Worm (Caenorhabditis elegans) whole organism, young adult: ENCODE measurements around the gene rpl-38.

Source experiments
- B0261.1 ChIP-seq: sonication (generic microtip); optimal IDR thresholded peaks from 2 replicates; lab custom pipeline; 2016; ENCODE audit warnings: mild to moderate bottlenecking, missing genetic modification characterization, moderate library complexity, missing compliant biosample characterization
- D2030.7 ChIP-seq: fragments of 200-800 bp; sonication (Bioruptor generic); IDR thresholded peaks from 2 replicates; pipeline ENCODE4 v1.3.6; 2022; ENCODE audit warnings: missing genetic modification reagents, missing genetic modification characterization, missing compliant biosample characterization
- F33H1.4 ChIP-seq: fragments of 200-800 bp; sonication (Bioruptor generic); IDR thresholded peaks from 2 replicates; pipeline ENCODE4 v1.3.6; 2022; ENCODE audit warnings: missing genetic modification reagents, missing genetic modification characterization, missing compliant biosample characterization
- F57A8.1 ChIP-seq: fragments of 200-800 bp; sonication (Bioruptor generic); optimal IDR thresholded peaks from 2 replicates; lab custom pipeline; 2018; ENCODE audit warnings: mild to moderate bottlenecking, missing genetic modification characterization, moderate library complexity, missing compliant biosample characterization
- F57C9.4 ChIP-seq: sonication (generic microtip); optimal IDR thresholded peaks from 2 replicates; lab custom pipeline; 2017; ENCODE audit warnings: mild to moderate bottlenecking, missing genetic modification characterization, missing compliant biosample characterization
- K12H6.12 ChIP-seq: fragments of 200-800 bp; sonication (Bioruptor generic); optimal IDR thresholded peaks from 2 replicates; lab custom pipeline; 2018; ENCODE audit warnings: mild to moderate bottlenecking, missing genetic modification characterization, missing compliant biosample characterization
- T07F8.4 ChIP-seq: sonication (generic microtip); optimal IDR thresholded peaks from 2 replicates; lab custom pipeline; 2016; ENCODE audit warnings: mild to moderate bottlenecking, missing genetic modification characterization, moderate library complexity, missing compliant biosample characterization
- Y53F4B.3 ChIP-seq: fragments of 200-800 bp; sonication (Bioruptor generic); IDR thresholded peaks from 2 replicates; pipeline ENCODE4 v1.3.6; 2022; ENCODE audit warnings: missing genetic modification reagents, missing genetic modification characterization, missing compliant biosample characterization
- Y95B8A.8 ChIP-seq: fragments of 200-800 bp; sonication (Bioruptor generic); IDR thresholded peaks from 2 replicates; pipeline ENCODE4 v1.3.6; 2022; ENCODE audit warnings: missing genetic modification reagents, missing genetic modification characterization, missing compliant biosample characterization
- ceh-100 ChIP-seq: fragments of 200-800 bp; sonication (Bioruptor generic); IDR thresholded peaks from 2 replicates; pipeline ENCODE4 v1.3.6; 2022; ENCODE audit warnings: missing genetic modification reagents, missing genetic modification characterization, missing compliant biosample characterization
- ceh-27 ChIP-seq: fragments of 200-800 bp; sonication (Bioruptor generic); optimal IDR thresholded peaks from 2 replicates; lab custom pipeline; 2018; ENCODE audit warnings: mild to moderate bottlenecking, missing genetic modification characterization, moderate library complexity, missing compliant biosample characterization
- dpff-1 ChIP-seq: sonication (generic microtip); optimal IDR thresholded peaks from 2 replicates; lab custom pipeline; 2017; ENCODE audit warnings: mild to moderate bottlenecking, missing genetic modification characterization, missing compliant biosample characterization
- egl-18 ChIP-seq: fragments of 200-800 bp; sonication (Bioruptor generic); IDR thresholded peaks from 2 replicates; pipeline ENCODE4 v1.3.6; 2022; ENCODE audit warnings: missing genetic modification reagents, missing genetic modification characterization, missing compliant biosample characterization
- ekl-4 ChIP-seq: fragments of 200-800 bp; sonication (Bioruptor generic); IDR thresholded peaks from 2 replicates; pipeline ENCODE4 v1.3.6; 2022; ENCODE audit warnings: missing genetic modification reagents, missing genetic modification characterization, missing compliant biosample characterization
- hmg-20 ChIP-seq: fragments of 200-800 bp; sonication (Bioruptor generic); IDR thresholded peaks from 2 replicates; pipeline ENCODE4 v1.3.6; 2022; ENCODE audit warnings: missing genetic modification reagents, missing genetic modification characterization, missing compliant biosample characterization
- hsf-1 ChIP-seq: fragments of 200-800 bp; sonication (Bioruptor generic); IDR thresholded peaks from 2 replicates; pipeline ENCODE4 v1.3.6; 2022; ENCODE audit warnings: missing genetic modification reagents, missing genetic modification characterization, missing compliant biosample characterization
- let-607 ChIP-seq, 2 experiments: fragments of 200-800 bp in 1 of 2; sonication (Bioruptor generic) in 1 of 2; sonication (generic microtip) in 1 of 2; optimal IDR thresholded peaks; 2 replicates each; lab custom pipeline; 2016 to 2018; ENCODE audit warnings: mild to moderate bottlenecking in 2 of 2, missing compliant biosample characterization in 2 of 2, missing genetic modification characterization in 2 of 2, moderate library complexity in 2 of 2, missing genotype in 1 of 2
- lin-54 ChIP-seq: fragments of 200-800 bp; sonication (Bioruptor generic); optimal IDR thresholded peaks from 2 replicates; lab custom pipeline; 2018; ENCODE audit warnings: mild to moderate bottlenecking, missing genetic modification characterization, missing compliant biosample characterization
- lsl-1 ChIP-seq: fragments of 200-800 bp; sonication (Bioruptor generic); optimal IDR thresholded peaks from 2 replicates; lab custom pipeline; 2018; ENCODE audit warnings: mild to moderate bottlenecking, missing genetic modification characterization, moderate library complexity, missing compliant biosample characterization
- madf-6 ChIP-seq: fragments of 200-800 bp; sonication (Bioruptor generic); IDR thresholded peaks from 2 replicates; pipeline ENCODE4 v1.3.6; 2022; ENCODE audit warnings: missing genetic modification reagents, missing genetic modification characterization, missing compliant biosample characterization
- madf-8 ChIP-seq: fragments of 200-800 bp; sonication (Bioruptor generic); conservative IDR thresholded peaks from 2 replicates; pipeline ENCODE4 v1.3.6; 2022; ENCODE audit warnings: missing genetic modification reagents, missing genetic modification characterization, missing compliant biosample characterization
- mcd-1 ChIP-seq: fragments of 200-800 bp; sonication (Bioruptor generic); IDR thresholded peaks from 2 replicates; pipeline ENCODE4 v1.3.6; 2022; ENCODE audit warnings: missing genetic modification reagents, missing genetic modification characterization, missing compliant biosample characterization
- mxl-1 ChIP-seq: sonication (generic microtip); optimal IDR thresholded peaks from 2 replicates; lab custom pipeline; 2016; ENCODE audit warnings: missing genetic modification characterization, missing compliant biosample characterization
- nfya-1 ChIP-seq: sonication (generic microtip); optimal IDR thresholded peaks from 2 replicates; lab custom pipeline; 2017; ENCODE audit warnings: antibody characterized with exemption, missing compliant biosample characterization, missing genetic modification characterization, borderline replicate concordance; ENCODE audit not compliant: insufficient read depth
- nhr-80 ChIP-seq: sonication (generic microtip); optimal IDR thresholded peaks from 2 replicates; lab custom pipeline; 2016; ENCODE audit warnings: missing genetic modification characterization, missing compliant biosample characterization
- pbrm-1 ChIP-seq: fragments of 200-800 bp; sonication (Bioruptor generic); IDR thresholded peaks from 2 replicates; pipeline ENCODE4 v1.3.6; 2022; ENCODE audit warnings: missing genetic modification reagents, missing genetic modification characterization, missing compliant biosample characterization
- rcor-1 ChIP-seq: fragments of 200-800 bp; sonication (Bioruptor generic); IDR thresholded peaks from 2 replicates; pipeline ENCODE4 v1.3.6; 2022; ENCODE audit warnings: missing genetic modification reagents, missing genetic modification characterization, missing compliant biosample characterization
- snpc-4 ChIP-seq, 5 experiments: fragments of 150-350 bp in 1 of 5; sonication (generic microtip) in 4 of 5; optimal IDR thresholded peaks; 2 replicates each; lab custom pipeline; 2014 to 2018; ENCODE audit warnings: missing genetic modification characterization in 5 of 5, missing biosample characterization in 3 of 5, antibody characterized with exemption in 2 of 5, mild to moderate bottlenecking in 2 of 5, missing compliant biosample characterization in 2 of 5, missing genotype in 2 of 5, moderate library complexity in 2 of 5, missing genetic modification reagents in 1 of 5
- tbp1 ChIP-seq: fragments of 200-800 bp; sonication (Bioruptor generic); optimal IDR thresholded peaks from 2 replicates; lab custom pipeline; 2018; ENCODE audit warnings: mild to moderate bottlenecking, missing genetic modification characterization, missing compliant biosample characterization
- xnd-1 ChIP-seq: sonication (generic microtip); optimal IDR thresholded peaks from 2 replicates; lab custom pipeline; 2016; ENCODE audit warnings: missing genotype, missing genetic modification reagents, missing genetic modification characterization, missing compliant biosample characterization
- zfh-2 ChIP-seq: fragments of 200-800 bp; sonication (Bioruptor generic); conservative IDR thresholded peaks from 2 replicates; pipeline ENCODE4 v1.3.6; 2022; ENCODE audit warnings: missing genetic modification reagents, missing genetic modification characterization, missing compliant biosample characterization
- zim-3 ChIP-seq: sonication (generic microtip); optimal IDR thresholded peaks from 2 replicates; lab custom pipeline; 2017; ENCODE audit warnings: mild to moderate bottlenecking, missing genetic modification characterization, moderate library complexity, missing compliant biosample characterization
- ztf-18 ChIP-seq: sonication (generic microtip); optimal IDR thresholded peaks from 2 replicates; lab custom pipeline; 2016; ENCODE audit warnings: missing genotype, mild to moderate bottlenecking, missing genetic modification characterization, missing compliant biosample characterization

rpl-38 gene

ce11 chrV:15536320-15536719, 24.4 kb downstream of the rpl-38 start, which contains the start of gene F21A3.4:
Gene F21A3.4 (plus strand): TSS chrV:15536620.
- TF ChIP-seq Y95B8A.8 (GFP tag; lab: Robert Waterston, UW): no peak

- peak; percentile 93 for TF ChIP-seq ztf-18 (tag; lab: Kevin White, UChicago)
- TF ChIP-seq pbrm-1: 0 out of 2 replicates have a peak, but pooled peaks have one; percentile 13
- peak; percentile 48 for TF ChIP-seq F33H1.4 (GFP tag; lab: Robert Waterston, UW)
- peak; percentile 49 for TF ChIP-seq lin-54 (GFP tag; lab: Kevin White, UChicago)
- TF ChIP-seq snpc-4 (GFP tag; optimal IDR thresholded peaks at IDR 0.05; lab: Kevin White, UChicago): no peak
- TF ChIP-seq snpc-4 (tag; optimal IDR thresholded peaks at IDR 0.05; lab: Kevin White, UChicago): no peak
- TF ChIP-seq F57A8.1 (GFP tag; lab: Kevin White, UChicago): no peak
- peak; percentile 43 for TF ChIP-seq xnd-1
- TF ChIP-seq zim-3 (tag; lab: Kevin White, UChicago): no peak
- TF ChIP-seq D2030.7 (GFP tag; lab: Robert Waterston, UW): peak; percentile 50
- peak; percentile 28 for TF ChIP-seq tbp1 (GFP tag; lab: Kevin White, UChicago)
- TF ChIP-seq madf-6: peak; percentile 66
- TF ChIP-seq ceh-27: no peak
- peak; percentile 61 for TF ChIP-seq lsl-1 (GFP tag; lab: Kevin White, UChicago)
- peak; percentile 41; the same call in 1 of the 2 replicates for TF ChIP-seq hsf-1 (GFP tag; lab: Robert Waterston, UW)
- no peak for TF ChIP-seq let-607 (tag; optimal IDR thresholded peaks at IDR 0.05; lab: Kevin White, UChicago)
- TF ChIP-seq mxl-1 (tag; lab: Kevin White, UChicago): no peak
- TF ChIP-seq rcor-1 (GFP tag; lab: Robert Waterston, UW): 0 out of 2 replicates have a peak, but pooled peaks have one; percentile 36
Observed at ce11 chrV:15537923-15538322, 26.0 kb downstream of the rpl-38 start, which contains the start of gene prde-1. Gene prde-1 (plus strand): TSS chrV:15538244.

- TF ChIP-seq dpff-1 (tag; lab: Kevin White, UChicago) (no peak), mcd-1 (GFP tag; lab: Robert Waterston, UW) (no peak), ceh-100 (GFP tag; lab: Robert Waterston, UW) (no peak), zfh-2 (GFP tag; lab: Robert Waterston, UW) (peak; percentile 77), ekl-4 (GFP tag; lab: Robert Waterston, UW) (no peak)
Observed at ce11 chrV:15543252-15543651, 31.3 kb downstream of the rpl-38 start.

ce11 chrV:15544898-15545297, 32.9 kb downstream of the rpl-38 start, which contains the start of gene glb-14:
Gene glb-14 (minus strand): TSS chrV:15544994.
- TF ChIP-seq hsf-1 (GFP tag; lab: Robert Waterston, UW) (no peak), nfya-1 (tag; lab: Kevin White, UChicago) (no peak), hmg-20 (GFP tag; lab: Robert Waterston, UW) (no peak), mcd-1 (GFP tag; lab: Robert Waterston, UW) (no peak), K12H6.12 (tag; lab: Kevin White, UChicago) (no peak), madf-8 (GFP tag; lab: Robert Waterston, UW) (no peak), ceh-27 (no peak), F57C9.4 (tag; lab: Kevin White, UChicago) (no peak), B0261.1 (tag; lab: Kevin White, UChicago) (no peak), Y53F4B.3 (GFP tag; lab: Robert Waterston, UW) (no peak), T07F8.4 (no peak), egl-18 (GFP tag; lab: Robert Waterston, UW) (no peak), nhr-80 (tag; lab: Kevin White, UChicago) (no peak)
